Worm (Caenorhabditis elegans) whole organism, L1 larva: Measurements from ENCODE around the gene nspa-8.

Experiments used
- C04F5.9 ChIP-seq: sonication (generic microtip); optimal IDR thresholded peaks from 2 replicates; lab custom pipeline; 2016; ENCODE audit warnings: missing genetic modification characterization, missing compliant biosample characterization
- C34B4.2 ChIP-seq: sonication (generic microtip); optimal IDR thresholded peaks from 2 replicates; lab custom pipeline; 2017; ENCODE audit warnings: mild to moderate bottlenecking, missing genetic modification characterization, missing compliant biosample characterization
- F16B12.6 ChIP-seq: fragments of 150-350 bp; optimal IDR thresholded peaks from 2 replicates; lab custom pipeline; 2014; ENCODE audit warnings: missing biosample characterization, missing genetic modification characterization
- Y116A8C.19 ChIP-seq: sonication (generic microtip); optimal IDR thresholded peaks from 2 replicates; lab custom pipeline; 2016; ENCODE audit warnings: missing compliant biosample characterization, missing genetic modification characterization, borderline replicate concordance
- alr-1 ChIP-seq: fragments of 200-800 bp; sonication (Bioruptor generic); optimal IDR thresholded peaks from 2 replicates; lab custom pipeline; 2018; ENCODE audit warnings: borderline replicate concordance, mild to moderate bottlenecking, missing genetic modification characterization, missing compliant biosample characterization
- ceh-8 ChIP-seq: fragments of 200-800 bp; sonication (Bioruptor generic); optimal IDR thresholded peaks from 2 replicates; lab custom pipeline; 2018; ENCODE audit warnings: mild to moderate bottlenecking, missing genetic modification characterization, moderate library complexity, missing compliant biosample characterization
- ceh-82 ChIP-seq, 3 experiments: fragments of 150-350 bp in 1 of 3; sonication (generic microtip) in 2 of 3; optimal IDR thresholded peaks; 2 replicates each; lab custom pipeline; 2014 to 2017; ENCODE audit warnings: missing biosample characterization in 3 of 3, missing genetic modification characterization in 3 of 3
- ceh-88 ChIP-seq: fragments of 200-800 bp; sonication (Bioruptor generic); IDR thresholded peaks from 2 replicates; pipeline ENCODE4 v1.3.6; 2022; ENCODE audit warnings: missing genetic modification characterization, missing compliant biosample characterization
- dsc-1 ChIP-seq: sonication (generic microtip); optimal IDR thresholded peaks from 2 replicates; lab custom pipeline; 2016; ENCODE audit warnings: mild to moderate bottlenecking, missing genetic modification characterization, missing compliant biosample characterization
- efl-1 ChIP-seq, 4 experiments: fragments of 150-350 bp; optimal IDR thresholded peaks in 3 of 4; peaks in 1 of 4; 1 replicate in 1 of 4; 2 replicates in 3 of 4; lab custom pipeline; 2014; ENCODE audit warnings: missing biosample characterization in 2 of 4, missing genetic modification characterization in 2 of 4, missing genetic modification reagents in 2 of 4
- egl-27 ChIP-seq, 2 experiments: fragments of 150-350 bp in 1 of 2; sonication (generic microtip); optimal IDR thresholded peaks; 3 replicates each; lab custom pipeline; 2017 to 2018; ENCODE audit warnings: missing biosample characterization in 2 of 2, missing genetic modification characterization in 2 of 2, missing genetic modification reagents in 2 of 2
- elt-2 ChIP-seq: sonication (generic microtip); optimal IDR thresholded peaks from 2 replicates; lab custom pipeline; 2016; ENCODE audit warnings: missing genetic modification characterization, mild to moderate bottlenecking, inconsistent platforms, missing compliant biosample characterization, missing genetic modification reagents
- fkh-10 ChIP-seq: sonication (generic microtip); optimal IDR thresholded peaks from 2 replicates; lab custom pipeline; 2017; ENCODE audit warnings: missing biosample characterization, missing genetic modification reagents, missing genetic modification characterization
- fkh-8 ChIP-seq: sonication (generic microtip); optimal IDR thresholded peaks from 2 replicates; lab custom pipeline; 2016; ENCODE audit warnings: mild to moderate bottlenecking, missing genetic modification characterization, missing compliant biosample characterization
- hlh-17 ChIP-seq: fragments of 200-800 bp; sonication (Bioruptor generic); optimal IDR thresholded peaks from 2 replicates; lab custom pipeline; 2018; ENCODE audit warnings: missing genetic modification characterization, mild to moderate bottlenecking, missing compliant biosample characterization, moderate library complexity, borderline replicate concordance
- hpl-2 ChIP-seq: fragments of 150-350 bp; optimal IDR thresholded peaks from 2 replicates; lab custom pipeline; 2014; ENCODE audit warnings: missing biosample characterization, missing genetic modification reagents, missing genetic modification characterization
- irx-1 ChIP-seq: sonication (generic microtip); optimal IDR thresholded peaks from 2 replicates; lab custom pipeline; 2016; ENCODE audit warnings: missing genetic modification characterization, missing compliant biosample characterization
- isw-1 ChIP-seq: fragments of 200-800 bp; sonication (Bioruptor generic); IDR thresholded peaks from 2 replicates; pipeline ENCODE4 v1.3.6; 2022; ENCODE audit warnings: missing genetic modification characterization, missing compliant biosample characterization
- lin-14 ChIP-seq: fragments of 200-800 bp; sonication (Bioruptor generic); optimal IDR thresholded peaks from 2 replicates; lab custom pipeline; 2018; ENCODE audit warnings: mild to moderate bottlenecking, missing genetic modification characterization, moderate library complexity, missing compliant biosample characterization
- lin-15B ChIP-seq: fragments of 150-350 bp; sonication (generic microtip); optimal IDR thresholded peaks from 3 replicates; lab custom pipeline; 2014; ENCODE audit warnings: missing biosample characterization, missing genetic modification characterization
- lsy-2 ChIP-seq, 2 experiments: fragments of 150-350 bp; optimal IDR thresholded peaks; 2 replicates each; lab custom pipeline; 2014; ENCODE audit warnings: missing biosample characterization in 2 of 2, missing genetic modification characterization in 2 of 2
- mab-9 ChIP-seq: fragments of 200-800 bp; sonication (Bioruptor generic); IDR thresholded peaks from 2 replicates; pipeline ENCODE4 v1.3.6; 2022; ENCODE audit warnings: missing genetic modification reagents, missing genetic modification characterization, missing compliant biosample characterization
- nhr-11 ChIP-seq: fragments of 150-350 bp; optimal IDR thresholded peaks from 2 replicates; lab custom pipeline; 2014; ENCODE audit warnings: missing biosample characterization, missing genetic modification characterization
- nhr-19 ChIP-seq: fragments of 200-800 bp; sonication (Bioruptor generic); conservative IDR thresholded peaks from 2 replicates; pipeline ENCODE4 v1.3.6; 2022; ENCODE audit warnings: missing genetic modification characterization, missing compliant biosample characterization
- nhr-237 ChIP-seq: fragments of 150-350 bp; optimal IDR thresholded peaks from 2 replicates; lab custom pipeline; 2014; ENCODE audit warnings: missing biosample characterization, missing genetic modification characterization
- nhr-47 ChIP-seq: sonication (generic microtip); optimal IDR thresholded peaks from 2 replicates; lab custom pipeline; 2016; ENCODE audit warnings: mild to moderate bottlenecking, missing genetic modification characterization, moderate library complexity, missing compliant biosample characterization
- nhr-77 ChIP-seq: fragments of 150-350 bp; optimal IDR thresholded peaks from 2 replicates; lab custom pipeline; 2014; ENCODE audit warnings: missing biosample characterization, missing genetic modification characterization
- nhr-85 ChIP-seq: sonication (generic microtip); peaks from one replicate; lab custom pipeline; 2016; ENCODE audit warnings: missing genetic modification characterization, inconsistent platforms, missing compliant biosample characterization
- nhr-90 ChIP-seq: sonication (generic microtip); optimal IDR thresholded peaks from 2 replicates; lab custom pipeline; 2016; ENCODE audit warnings: mild to moderate bottlenecking, missing genetic modification characterization, missing compliant biosample characterization; ENCODE audit not compliant: poor library complexity
- pag-3 ChIP-seq: sonication (generic microtip); optimal IDR thresholded peaks from 2 replicates; lab custom pipeline; 2017; ENCODE audit warnings: missing genetic modification characterization, mild to moderate bottlenecking, missing compliant biosample characterization, antibody characterized with exemption, borderline replicate concordance; ENCODE audit not compliant: insufficient read depth
- rnt-1 ChIP-seq: sonication (generic microtip); optimal IDR thresholded peaks from 2 replicates; lab custom pipeline; 2016; ENCODE audit warnings: mild to moderate bottlenecking, missing genetic modification characterization, moderate library complexity, missing compliant biosample characterization
- skn-1 ChIP-seq: fragments of 150-350 bp; optimal IDR thresholded peaks from 2 replicates; lab custom pipeline; 2014; ENCODE audit warnings: missing biosample characterization, missing genetic modification characterization
- sup-37 ChIP-seq: fragments of 200-800 bp; sonication (Bioruptor generic); optimal IDR thresholded peaks from 2 replicates; lab custom pipeline; 2018; ENCODE audit warnings: mild to moderate bottlenecking, missing genetic modification characterization, missing compliant biosample characterization
- swsn-7 ChIP-seq: sonication (generic microtip); optimal IDR thresholded peaks from 2 replicates; lab custom pipeline; 2016; ENCODE audit warnings: missing genetic modification characterization, missing compliant biosample characterization
- tbx-2 ChIP-seq: sonication (generic microtip); optimal IDR thresholded peaks from 2 replicates; lab custom pipeline; 2016; ENCODE audit warnings: missing genetic modification characterization, missing compliant biosample characterization
- tlp-1 ChIP-seq: fragments of 150-350 bp; optimal IDR thresholded peaks from 2 replicates; lab custom pipeline; 2014; ENCODE audit warnings: missing biosample characterization, missing genetic modification characterization
- unc-130 ChIP-seq: fragments of 150-350 bp; optimal IDR thresholded peaks from 2 replicates; lab custom pipeline; 2017; ENCODE audit warnings: missing biosample characterization, missing genetic modification characterization, inconsistent platforms
- unc-30 ChIP-seq: sonication (generic microtip); optimal IDR thresholded peaks from 2 replicates; lab custom pipeline; 2017; ENCODE audit warnings: missing biosample characterization, missing genetic modification characterization
- unc-86 ChIP-seq: sonication (generic microtip); optimal IDR thresholded peaks from 2 replicates; lab custom pipeline; 2016; ENCODE audit warnings: missing genetic modification characterization, missing compliant biosample characterization
- vab-15 ChIP-seq: sonication (generic microtip); optimal IDR thresholded peaks from 2 replicates; lab custom pipeline; 2017; ENCODE audit warnings: missing genotype, mild to moderate bottlenecking, missing genetic modification characterization, missing compliant biosample characterization
- xbp-1 ChIP-seq: sonication (generic microtip); optimal IDR thresholded peaks from 2 replicates; lab custom pipeline; 2016; ENCODE audit warnings: missing genetic modification characterization, missing compliant biosample characterization
- ztf-4 ChIP-seq: fragments of 150-350 bp; optimal IDR thresholded peaks from 2 replicates; lab custom pipeline; 2014; ENCODE audit warnings: missing biosample characterization, missing genetic modification characterization

The nspa-8 gene

DNA sequence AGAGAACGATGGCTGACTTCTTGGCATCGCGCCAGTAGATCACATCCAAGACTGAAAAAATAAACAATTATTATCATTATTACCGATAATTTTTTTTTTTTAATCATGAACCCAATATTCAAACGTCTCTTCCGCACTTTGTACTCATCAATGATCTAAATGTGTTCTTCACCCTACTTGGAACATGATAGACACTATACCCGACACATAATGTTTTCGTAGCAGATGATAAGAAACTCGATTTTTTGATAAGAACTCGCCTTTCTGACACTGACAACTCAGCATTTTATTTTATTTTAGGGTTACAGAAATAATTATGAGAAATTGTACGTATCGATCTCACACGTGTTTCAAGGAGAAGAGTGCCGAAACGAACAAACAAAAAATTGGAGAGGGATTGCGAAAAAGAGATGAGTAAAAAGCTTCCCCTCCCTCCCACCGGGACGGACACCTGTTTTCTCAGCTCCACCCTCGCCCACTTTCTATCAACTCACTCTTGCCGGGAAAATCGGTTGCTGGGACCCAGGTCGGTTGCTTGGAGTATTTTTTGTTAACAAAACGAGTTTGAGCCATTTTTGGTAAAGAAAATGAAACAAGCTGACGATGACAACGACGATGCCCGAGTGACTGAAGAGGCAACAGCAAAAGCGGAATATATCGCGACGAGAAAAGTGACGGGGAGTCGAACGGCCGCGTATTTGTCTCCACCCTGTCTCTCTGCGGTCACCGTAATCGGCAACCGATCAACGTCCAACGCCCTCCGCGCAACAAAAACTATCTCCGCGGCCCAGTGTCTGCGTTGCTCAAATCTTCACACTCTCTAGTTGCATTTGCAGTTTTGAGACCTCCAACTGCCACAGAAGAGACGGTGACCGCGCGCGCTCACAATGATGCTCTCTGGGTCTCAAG lies 3.7 kb upstream of the nspa-8 start:
- TF ChIP-seq pag-3 (tag; lab: Kevin White, UChicago) (no peak), xbp-1 (tag; lab: Kevin White, UChicago) (no peak), mab-9 (GFP tag; lab: Robert Waterston, UW) (no peak), C34B4.2 (no peak), alr-1 (tag; lab: Kevin White, UChicago) (no peak), irx-1 (tag; lab: Kevin White, UChicago) (no peak), lin-14 (GFP tag; lab: Kevin White, UChicago) (peak; percentile 64), rnt-1 (tag; lab: Kevin White, UChicago) (peak; percentile 18), tlp-1 (tag; lab: Kevin White, UChicago) (no peak), nhr-237 (tag; lab: Kevin White, UChicago) (no peak), swsn-7 (tag; lab: Kevin White, UChicago) (no peak), vab-15 (tag; lab: Kevin White, UChicago) (no peak), elt-2 (tag; lab: Kevin White, UChicago) (peak; percentile 84), lin-15B (tag; lab: Kevin White, UChicago) (no peak), nhr-11 (tag; lab: Kevin White, UChicago) (no peak), egl-27 (tag; optimal IDR thresholded peaks at IDR 0.05; lab: Kevin White, UChicago) (no peak), sup-37 (GFP tag; lab: Kevin White, UChicago) (no peak), nhr-19 (GFP tag; lab: Robert Waterston, UW) (no peak; the same call in 1 of the 2 replicates), unc-130 (tag; lab: Kevin White, UChicago) (no peak), lsy-2 (tag; optimal IDR thresholded peaks at IDR 0.05; lab: Kevin White, UChicago) (no peak), hlh-17 (no peak), efl-1 (optimal IDR thresholded peaks at IDR 0.05; lab: Kevin White, UChicago) (peak in 1 of 2 experiments; percentile 3), efl-1 (GFP tag; optimal IDR thresholded peaks at IDR 0.05 in 1 of 2; lab: Kevin White, UChicago) (peak in 1 of 2 experiments; percentile 93), isw-1 (GFP tag; lab: Robert Waterston, UW) (no peak), tbx-2 (tag; lab: Kevin White, UChicago) (no peak), nhr-90 (tag; lab: Kevin White, UChicago) (peak; percentile 19), ceh-8 (GFP tag; lab: Kevin White, UChicago) (no peak), F16B12.6 (tag; lab: Kevin White, UChicago) (no peak), fkh-8 (tag; lab: Kevin White, UChicago) (no peak), fkh-10 (GFP tag; lab: Kevin White, UChicago) (no peak), dsc-1 (tag; lab: Kevin White, UChicago) (no peak)

DNA sequence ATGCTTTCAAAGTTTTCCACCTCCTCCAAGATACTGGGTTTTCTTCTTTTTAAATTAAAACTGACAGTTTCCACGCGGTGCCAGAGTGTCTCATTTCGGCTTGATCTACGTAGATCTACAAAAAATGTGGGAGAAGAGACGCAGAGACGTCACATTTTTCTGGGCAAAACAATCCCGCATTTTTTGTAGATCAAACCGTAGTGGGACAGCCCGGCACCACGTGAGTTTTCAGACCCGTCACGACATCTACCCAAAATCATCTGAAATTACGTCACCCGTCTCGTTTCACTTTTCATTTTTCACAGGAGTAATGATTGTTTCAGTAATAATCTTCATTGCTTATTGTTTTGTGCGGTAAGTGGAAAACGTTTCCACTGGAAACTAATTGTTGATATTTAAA lies 1.6 kb upstream of the nspa-8 start:
- TF ChIP-seq efl-1 (optimal IDR thresholded peaks at IDR 0.05; lab: Kevin White, UChicago): no peak
- peak in 1 of 2 experiments; percentile 73 for TF ChIP-seq efl-1 (GFP tag; optimal IDR thresholded peaks at IDR 0.05 in 1 of 2; lab: Kevin White, UChicago)
- TF ChIP-seq egl-27 (tag; optimal IDR thresholded peaks at IDR 0.05; lab: Kevin White, UChicago): no peak
- no peak for TF ChIP-seq ztf-4
- TF ChIP-seq, all 84 proteins: peak for 1

DNA sequence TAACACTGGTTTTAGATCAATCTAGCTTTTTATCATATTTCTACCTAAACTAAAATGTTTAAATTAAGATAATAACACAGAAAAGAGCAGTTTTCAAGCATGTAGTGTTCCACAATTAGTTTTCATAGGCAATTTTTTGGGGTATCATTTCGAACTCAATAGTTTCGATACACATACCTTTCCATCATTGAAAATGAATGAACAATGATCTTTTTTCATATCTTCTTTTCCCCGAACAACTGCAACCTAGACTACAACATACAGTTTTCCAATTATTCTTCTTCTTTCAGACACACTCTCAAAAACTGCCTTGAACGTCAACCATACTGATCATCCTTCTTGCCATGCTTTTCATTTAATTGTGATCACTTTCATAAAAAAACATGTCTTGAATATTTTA lies 2.7 kb downstream of the nspa-8 start, which contains the start of gene W06A7.4:
TSS of gene W06A7.4 (plus strand) at position 301 of the 400 bp plus-strand sequence.
- TF ChIP-seq irx-1 (tag; lab: Kevin White, UChicago) (no peak), skn-1 (tag; lab: Kevin White, UChicago) (no peak), hpl-2 (no peak), nhr-77 (tag; lab: Kevin White, UChicago) (no peak), C04F5.9 (tag; lab: Kevin White, UChicago) (no peak), ceh-88 (GFP tag; lab: Robert Waterston, UW) (no peak), unc-30 (tag; lab: Kevin White, UChicago) (no peak), unc-86 (tag; lab: Kevin White, UChicago) (no peak), nhr-47 (tag; lab: Kevin White, UChicago) (no peak), ceh-82 (tag; optimal IDR thresholded peaks at IDR 0.05; lab: Kevin White, UChicago) (no peak), nhr-85 (tag; lab: Kevin White, UChicago) (no peak), Y116A8C.19 (no peak), vab-15 (tag; lab: Kevin White, UChicago) (no peak), C34B4.2 (no peak)
